Fruit fly (Drosophila melanogaster) whole organism, embryonic: ENCODE measurements around the gene CG5225.

Experiments
- ATbp ChIP-seq: fragments of 200-800 bp; sonication (Bioruptor generic); optimal IDR thresholded peaks from 2 replicates; lab custom pipeline; 2017; ENCODE audit warnings: missing biosample characterization, mild to moderate bottlenecking, missing genetic modification characterization, missing genetic modification reagents
- Adf1 ChIP-seq: fragments of 200-800 bp; sonication (Bioruptor generic); IDR thresholded peaks from 2 replicates; pipeline ENCODE4 v1.3.6; 2022; ENCODE audit warnings: missing biosample characterization, missing genetic modification characterization
- B-H2 ChIP-seq: fragments of 200-800 bp; sonication (Bioruptor generic); optimal IDR thresholded peaks from 2 replicates; lab custom pipeline; 2018; ENCODE audit warnings: missing biosample characterization, mild to moderate bottlenecking, missing genetic modification characterization
- C15 ChIP-seq: fragments of 200-800 bp; sonication (Bioruptor generic); IDR thresholded peaks from 3 replicates; pipeline ENCODE4 v1.3.6; 2022; ENCODE audit warnings: missing biosample characterization, missing genetic modification characterization
- CG11456 ChIP-seq: fragments of 200-800 bp; sonication (Bioruptor generic); IDR thresholded peaks from 3 replicates; pipeline ENCODE4 v1.3.6; 2022; ENCODE audit warnings: missing biosample characterization, missing genetic modification characterization
- CG12155 ChIP-seq: fragments of 200-800 bp; sonication (Bioruptor generic); optimal IDR thresholded peaks from 3 replicates; lab custom pipeline; 2016; ENCODE audit warnings: missing biosample characterization, missing genetic modification characterization
- CG12744 ChIP-seq: fragments of 200-800 bp; sonication (Bioruptor generic); optimal IDR thresholded peaks from 2 replicates; lab custom pipeline; 2016; ENCODE audit warnings: missing biosample characterization, missing genetic modification characterization
- CG13123 ChIP-seq: fragments of 200-800 bp; sonication (Bioruptor generic); optimal IDR thresholded peaks from 2 replicates; lab custom pipeline; 2016; ENCODE audit warnings: missing biosample characterization, missing genetic modification characterization
- CG17385 ChIP-seq: fragments of 200-800 bp; sonication (Bioruptor generic); optimal IDR thresholded peaks from 3 replicates; lab custom pipeline; 2018; ENCODE audit warnings: missing biosample characterization, mild to moderate bottlenecking, missing genetic modification characterization
- CG2202 ChIP-seq: fragments of 200-800 bp; sonication (Bioruptor generic); optimal IDR thresholded peaks from 2 replicates; lab custom pipeline; 2018; ENCODE audit warnings: missing biosample characterization, mild to moderate bottlenecking, missing genetic modification characterization
- CG2875 ChIP-seq: fragments of 200-800 bp; sonication (Bioruptor generic); optimal IDR thresholded peaks from 2 replicates; lab custom pipeline; 2017; ENCODE audit warnings: missing biosample characterization, mild to moderate bottlenecking, missing genetic modification characterization, missing genetic modification reagents
- CG34224 ChIP-seq: fragments of 200-800 bp; sonication (Bioruptor generic); IDR thresholded peaks from 3 replicates; pipeline ENCODE4 v1.3.6; 2022; ENCODE audit warnings: missing biosample characterization, missing genetic modification characterization; ENCODE audit not compliant: partially characterized antibody
- CG8765 ChIP-seq: fragments of 200-800 bp; sonication (Bioruptor generic); IDR thresholded peaks from 2 replicates; pipeline ENCODE4 v1.3.6; 2022; ENCODE audit warnings: missing biosample characterization, missing genetic modification characterization
- CG9437 ChIP-seq: fragments of 200-800 bp; sonication (Bioruptor generic); optimal IDR thresholded peaks from 2 replicates; lab custom pipeline; 2018; ENCODE audit warnings: missing biosample characterization, mild to moderate bottlenecking, missing genetic modification characterization
- Camta ChIP-seq: fragments of 200-800 bp; sonication (Bioruptor generic); optimal IDR thresholded peaks from 2 replicates; lab custom pipeline; 2016; ENCODE audit warnings: missing biosample characterization, missing genetic modification characterization
- Dbx ChIP-seq: fragments of 200-800 bp; sonication (Bioruptor generic); IDR thresholded peaks from 3 replicates; pipeline ENCODE4 v1.3.6; 2022; ENCODE audit warnings: missing biosample characterization, missing genetic modification characterization
- Dfd ChIP-seq, 2 experiments: fragments of >200 bp; optimal IDR thresholded peaks; 2 replicates each; lab custom pipeline; 2017; ENCODE audit warnings: missing biosample characterization in 2 of 2, missing genetic modification characterization in 2 of 2
- Dip2 ChIP-seq: fragments of 200-800 bp; sonication (Bioruptor generic); IDR thresholded peaks from 2 replicates; pipeline ENCODE4 v1.3.6; 2022; ENCODE audit warnings: missing biosample characterization, missing genetic modification characterization
- Doc2 ChIP-seq: fragments of 200-800 bp; sonication (Bioruptor generic); IDR thresholded peaks from 2 replicates; pipeline ENCODE4 v1.3.6; 2022; ENCODE audit warnings: missing biosample characterization, missing genetic modification characterization
- Dp ChIP-seq: fragments of 200-800 bp; sonication (Bioruptor generic); optimal IDR thresholded peaks from 2 replicates; lab custom pipeline; 2018; ENCODE audit warnings: missing biosample characterization, mild to moderate bottlenecking, missing genetic modification characterization, moderate library complexity
- Drgx ChIP-seq: fragments of 200-800 bp; sonication (Bioruptor generic); IDR thresholded peaks from 2 replicates; pipeline ENCODE4 v1.3.6; 2022; ENCODE audit warnings: missing biosample characterization, missing genetic modification characterization
- Ets65A ChIP-seq: fragments of 200-800 bp; sonication (Bioruptor generic); peaks from one replicate; lab custom pipeline; 2016; ENCODE audit warnings: missing biosample characterization, missing genetic modification characterization
- H15 ChIP-seq: fragments of 200-800 bp; sonication (Bioruptor generic); IDR thresholded peaks from 3 replicates; pipeline ENCODE4 v1.3.6; 2022; ENCODE audit warnings: missing biosample characterization, missing genetic modification characterization
- Hr3 ChIP-seq: fragments of 200-800 bp; sonication (Bioruptor generic); optimal IDR thresholded peaks from 3 replicates; lab custom pipeline; 2016; ENCODE audit warnings: missing biosample characterization, missing genetic modification characterization
- Lim3 ChIP-seq: fragments of 200-800 bp; sonication (Bioruptor generic); IDR thresholded peaks from 2 replicates; pipeline ENCODE4 v1.3.6; 2022; ENCODE audit warnings: missing biosample characterization, missing genetic modification characterization
- Max ChIP-seq: fragments of 200-800 bp; sonication (Bioruptor generic); optimal IDR thresholded peaks from 2 replicates; lab custom pipeline; 2016; ENCODE audit warnings: missing biosample characterization, mild to moderate bottlenecking, missing genetic modification characterization
- Myb ChIP-seq: fragments of 200-800 bp; sonication (Bioruptor generic); optimal IDR thresholded peaks from 2 replicates; lab custom pipeline; 2016; ENCODE audit warnings: missing biosample characterization, missing genetic modification characterization
- NC2α ChIP-seq: fragments of 200-800 bp; sonication (Bioruptor generic); optimal IDR thresholded peaks from 2 replicates; lab custom pipeline; 2016; ENCODE audit warnings: missing biosample characterization, missing genetic modification characterization
- NFAT ChIP-seq: fragments of 200-800 bp; sonication (Bioruptor generic); IDR thresholded peaks from 2 replicates; pipeline ENCODE4 v1.3.6; 2022; ENCODE audit warnings: missing biosample characterization, missing genetic modification characterization
- Stat92E ChIP-seq, 3 experiments: fragments of >200 bp in 2 of 3; fragments of 200-800 bp in 1 of 3; sonication (Bioruptor generic) in 1 of 3; optimal IDR thresholded peaks; 2 replicates each; lab custom pipeline; 2017 to 2019; ENCODE audit warnings: missing biosample characterization in 3 of 3, missing genetic modification characterization in 3 of 3, mild to moderate bottlenecking in 1 of 3, moderate library complexity in 1 of 3
- Tbp ChIP-seq: fragments of >200 bp; optimal IDR thresholded peaks from 2 replicates; lab custom pipeline; 2018; ENCODE audit warnings: missing biosample characterization, missing genetic modification characterization
- Usf ChIP-seq: fragments of 200-800 bp; sonication (Bioruptor generic); optimal IDR thresholded peaks from 2 replicates; lab custom pipeline; 2017; ENCODE audit warnings: missing genotype, missing biosample characterization, missing genetic modification characterization
- abd-A ChIP-seq: fragments of 200-800 bp; sonication (Bioruptor generic); optimal IDR thresholded peaks from 3 replicates; lab custom pipeline; 2019; ENCODE audit warnings: missing biosample characterization, mild to moderate bottlenecking, missing genetic modification characterization, moderate library complexity
- bcd ChIP-seq: fragments of 200-800 bp; sonication (Bioruptor generic); optimal IDR thresholded peaks from 2 replicates; lab custom pipeline; 2017; ENCODE audit warnings: missing biosample characterization, mild to moderate bottlenecking, missing genetic modification characterization
- br ChIP-seq: fragments of >200 bp; optimal IDR thresholded peaks from 2 replicates; lab custom pipeline; 2017
- da ChIP-seq: fragments of 200-800 bp; sonication (Bioruptor generic); optimal IDR thresholded peaks from 2 replicates; lab custom pipeline; 2016; ENCODE audit warnings: missing biosample characterization, missing genetic modification characterization
- en ChIP-seq: fragments of 200-800 bp; sonication (Bioruptor generic); optimal IDR thresholded peaks from 2 replicates; lab custom pipeline; 2016; ENCODE audit warnings: missing biosample characterization, missing genetic modification characterization
- eve ChIP-seq, 2 experiments: fragments of >200 bp; optimal IDR thresholded peaks; 2 replicates each; lab custom pipeline; 2017; ENCODE audit warnings: missing biosample characterization in 2 of 2, missing genetic modification characterization in 2 of 2
- fru ChIP-seq: fragments of >200 bp; optimal IDR thresholded peaks from 2 replicates; lab custom pipeline; 2017
- ftz-f1 ChIP-seq: fragments of 200-800 bp; sonication (Bioruptor generic); optimal IDR thresholded peaks from 2 replicates; lab custom pipeline; 2016; ENCODE audit warnings: missing biosample characterization, missing genetic modification characterization
- grn ChIP-seq: fragments of 200-800 bp; sonication (Bioruptor generic); optimal IDR thresholded peaks from 3 replicates; lab custom pipeline; 2017; ENCODE audit warnings: missing biosample characterization, missing genetic modification characterization
- kah ChIP-seq: fragments of 200-800 bp; sonication (Bioruptor generic); optimal IDR thresholded peaks from 2 replicates; lab custom pipeline; 2018; ENCODE audit warnings: missing biosample characterization, mild to moderate bottlenecking, missing genetic modification characterization
- kni ChIP-seq: fragments of 200-800 bp; sonication (Bioruptor generic); optimal IDR thresholded peaks from 3 replicates; lab custom pipeline; 2017; ENCODE audit warnings: mild to moderate bottlenecking, missing biosample characterization, missing genetic modification reagents, missing genetic modification characterization
- maf-S ChIP-seq: fragments of 200-800 bp; sonication (Bioruptor generic); optimal IDR thresholded peaks from 2 replicates; lab custom pipeline; 2016; ENCODE audit warnings: missing biosample characterization, missing genetic modification characterization
- pho ChIP-seq: fragments of 200-800 bp; sonication (Bioruptor generic); optimal IDR thresholded peaks from 2 replicates; lab custom pipeline; 2016; ENCODE audit warnings: missing biosample characterization, missing genetic modification characterization
- phol ChIP-seq: fragments of 200-800 bp; sonication (Bioruptor generic); optimal IDR thresholded peaks from 3 replicates; lab custom pipeline; 2018; ENCODE audit warnings: missing biosample characterization, mild to moderate bottlenecking, missing genetic modification characterization, moderate library complexity
- schlank ChIP-seq: fragments of 200-800 bp; sonication (Bioruptor generic); optimal IDR thresholded peaks from 2 replicates; lab custom pipeline; 2018; ENCODE audit warnings: missing biosample characterization, mild to moderate bottlenecking, missing genetic modification characterization
- sd ChIP-seq: fragments of 200-800 bp; sonication (Bioruptor generic); optimal IDR thresholded peaks from 3 replicates; lab custom pipeline; 2018; ENCODE audit warnings: missing biosample characterization, mild to moderate bottlenecking, missing genetic modification characterization, moderate library complexity
- sr ChIP-seq: fragments of 200-800 bp; sonication (Bioruptor generic); IDR thresholded peaks from 3 replicates; pipeline ENCODE4 v1.3.6; 2022; ENCODE audit warnings: missing biosample characterization, missing genetic modification characterization
- vfl ChIP-seq: fragments of 200-800 bp; sonication (Bioruptor generic); optimal IDR thresholded peaks from 2 replicates; lab custom pipeline; 2016; ENCODE audit warnings: missing biosample characterization, missing genetic modification characterization
- yki ChIP-seq: fragments of >200 bp; optimal IDR thresholded peaks from 3 replicates; lab custom pipeline; 2018

CG5225 gene

dm6 chr3R:17065018-17065784, 36.7 kb downstream of the CG5225 start (continued):
- TF ChIP-seq CG12155 (GFP tag; lab: Kevin White, UChicago): peak; percentile 91
- no peak for TF ChIP-seq fru (lab: Kevin White, UChicago)
- TF ChIP-seq kni (GFP tag; lab: Kevin White, UChicago): peak; percentile 98
- no peak for TF ChIP-seq Dfd (GFP tag; optimal IDR thresholded peaks at IDR 0.05; lab: Kevin White, UChicago)
- TF ChIP-seq Doc2 (GFP tag; lab: Robert Waterston, UW): peak; percentile 60; the same call in 1 of the 2 replicates
- peak; percentile 92 for TF ChIP-seq Drgx (GFP tag; lab: Robert Waterston, UW)
- peak; percentile 82 for TF ChIP-seq Usf (GFP tag; lab: Kevin White, UChicago)
- peak; percentile 73 for TF ChIP-seq Dbx
- TF ChIP-seq grn: peak; percentile 27
- TF ChIP-seq CG2202: peak; percentile 74
- peak; percentile 80 for TF ChIP-seq NFAT (GFP tag; lab: Robert Waterston, UW)
- peak; percentile 73 for TF ChIP-seq sd
- TF ChIP-seq CG11456 (GFP tag; lab: Robert Waterston, UW): peak; percentile 78
- peak; percentile 89 for TF ChIP-seq maf-S (GFP tag; lab: Kevin White, UChicago)
- TF ChIP-seq vfl (GFP tag; lab: Kevin White, UChicago): peak; percentile 87
- peak; percentile 90 for TF ChIP-seq CG9437 (GFP tag; lab: Kevin White, UChicago)
- peak; percentile 89 for TF ChIP-seq Camta (GFP tag; lab: Kevin White, UChicago)
- TF ChIP-seq CG13123 (GFP tag; lab: Kevin White, UChicago): peak; percentile 80
- TF ChIP-seq bcd: peak; percentile 93
- TF ChIP-seq Lim3: peak; percentile 35; the same call in 1 of the 2 replicates
- TF ChIP-seq Ets65A: peak; percentile 96
- TF ChIP-seq H15: peak; percentile 90
- peak; percentile 81 for TF ChIP-seq schlank (tag; lab: Kevin White, UChicago)
- peak; percentile 64 for TF ChIP-seq CG34224 (GFP tag; lab: Robert Waterston, UW)
- TF ChIP-seq abd-A: peak; percentile 96
- TF ChIP-seq Hr3 (GFP tag; lab: Kevin White, UChicago): peak; percentile 95
- no peak for TF ChIP-seq Dp (GFP tag; lab: Kevin White, UChicago)
- no peak for TF ChIP-seq Dip2 (GFP tag; lab: Robert Waterston, UW)
- TF ChIP-seq CG17385: peak; percentile 90
- peak; percentile 55; the same call in 1 of the 2 replicates for TF ChIP-seq CG8765 (GFP tag; lab: Robert Waterston, UW)
- TF ChIP-seq eve (GFP tag; optimal IDR thresholded peaks at IDR 0.05; lab: Kevin White, UChicago): peak in 1 of 2 experiments; percentile 96
- TF ChIP-seq phol (tag; lab: Kevin White, UChicago): peak; percentile 95
- TF ChIP-seq pho (GFP tag; lab: Kevin White, UChicago): peak; percentile 92
- peak; percentile 83 for TF ChIP-seq da (GFP tag; lab: Kevin White, UChicago)
- peak; percentile 93 for TF ChIP-seq ATbp (GFP tag; lab: Kevin White, UChicago)
- TF ChIP-seq sr (GFP tag; lab: Robert Waterston, UW): peak; percentile 45; the same call in 2 of the 3 replicates
- TF ChIP-seq NC2α (GFP tag; lab: Kevin White, UChicago): peak; percentile 70
- peak; percentile 82 for TF ChIP-seq kah (GFP tag; lab: Kevin White, UChicago)
- TF ChIP-seq C15 (GFP tag; lab: Robert Waterston, UW): 0 out of 3 replicates have a peak, but pooled peaks have one; percentile 54
- TF ChIP-seq Max (GFP tag; lab: Kevin White, UChicago): peak; percentile 89
- peak; percentile 79 for TF ChIP-seq Adf1 (GFP tag; lab: Robert Waterston, UW)
- peak; percentile 89 for TF ChIP-seq CG12744 (GFP tag; lab: Kevin White, UChicago)
- TF ChIP-seq br (lab: Kevin White, UChicago): no peak
- no peak for TF ChIP-seq Tbp (GFP tag; lab: Kevin White, UChicago)
- peak in 1 of 3 experiments; percentile 78 for TF ChIP-seq Stat92E (GFP tag; optimal IDR thresholded peaks at IDR 0.05; lab: Kevin White, UChicago)
- TF ChIP-seq yki: no peak
- TF ChIP-seq ftz-f1 (GFP tag; lab: Kevin White, UChicago): peak; percentile 38
- TF ChIP-seq Myb (GFP tag; lab: Kevin White, UChicago): peak; percentile 76
- peak; percentile 69 for TF ChIP-seq B-H2
- peak; percentile 76 for TF ChIP-seq en (GFP tag; lab: Kevin White, UChicago)
- peak; percentile 85 for TF ChIP-seq CG2875
